Fruit fly (Drosophila melanogaster) whole organism, embryonic: Measurements from ENCODE around the gene Clk.

Experiments
- CG3726 ChIP-seq: fragments of 200-800 bp; sonication (Bioruptor generic); IDR thresholded peaks from 3 replicates; pipeline ENCODE4, ENCODE4 v1.3.6; 2022; ENCODE audit warnings: missing biosample characterization, missing genetic modification characterization
- Lpt ChIP-seq: fragments of >200 bp; optimal IDR thresholded peaks from 2 replicates; lab custom pipeline; 2018; ENCODE audit warnings: missing biosample characterization, missing genetic modification characterization
- NC2β ChIP-seq: fragments of 200-800 bp; sonication (Bioruptor generic); optimal IDR thresholded peaks from 2 replicates; lab custom pipeline; 2016; ENCODE audit warnings: missing biosample characterization, missing genetic modification characterization
- dmrt11E ChIP-seq: fragments of 200-800 bp; sonication (Bioruptor generic); optimal IDR thresholded peaks from 3 replicates; lab custom pipeline; 2018; ENCODE audit warnings: missing biosample characterization, mild to moderate bottlenecking, missing genetic modification characterization, moderate library complexity
- dysf ChIP-seq: fragments of 200-800 bp; sonication (Bioruptor generic); IDR thresholded peaks from 3 replicates; pipeline ENCODE4 v1.3.6; 2022; ENCODE audit warnings: missing biosample characterization, missing genetic modification characterization
- gsb ChIP-seq: fragments of 200-800 bp; sonication (Bioruptor generic); IDR thresholded peaks from 2 replicates; pipeline ENCODE4 v1.3.6; 2022; ENCODE audit warnings: missing biosample characterization, missing genetic modification characterization
- lola ChIP-seq, 3 experiments: fragments of >200 bp in 2 of 3; fragments of 200-800 bp in 1 of 3; sonication (Bioruptor generic) in 1 of 3; optimal IDR thresholded peaks; 2 replicates each; lab custom pipeline; 2017 to 2019; ENCODE audit warnings: missing biosample characterization in 3 of 3, missing genetic modification characterization in 3 of 3, mild to moderate bottlenecking in 1 of 3, moderate library complexity in 1 of 3
- onecut ChIP-seq: fragments of 200-800 bp; sonication (Bioruptor generic); IDR thresholded peaks from 2 replicates; pipeline ENCODE4 v1.3.6; 2022; ENCODE audit warnings: missing biosample characterization, missing genetic modification characterization
- psq ChIP-seq: fragments of 200-800 bp; sonication (Bioruptor generic); optimal IDR thresholded peaks from 2 replicates; lab custom pipeline; 2017; ENCODE audit warnings: missing biosample characterization, missing genetic modification characterization
- ssp ChIP-seq: fragments of 200-800 bp; sonication (Bioruptor generic); IDR thresholded peaks from 2 replicates; pipeline ENCODE4 v1.3.6; 2022; ENCODE audit warnings: missing biosample characterization, missing genetic modification characterization

DNA sequence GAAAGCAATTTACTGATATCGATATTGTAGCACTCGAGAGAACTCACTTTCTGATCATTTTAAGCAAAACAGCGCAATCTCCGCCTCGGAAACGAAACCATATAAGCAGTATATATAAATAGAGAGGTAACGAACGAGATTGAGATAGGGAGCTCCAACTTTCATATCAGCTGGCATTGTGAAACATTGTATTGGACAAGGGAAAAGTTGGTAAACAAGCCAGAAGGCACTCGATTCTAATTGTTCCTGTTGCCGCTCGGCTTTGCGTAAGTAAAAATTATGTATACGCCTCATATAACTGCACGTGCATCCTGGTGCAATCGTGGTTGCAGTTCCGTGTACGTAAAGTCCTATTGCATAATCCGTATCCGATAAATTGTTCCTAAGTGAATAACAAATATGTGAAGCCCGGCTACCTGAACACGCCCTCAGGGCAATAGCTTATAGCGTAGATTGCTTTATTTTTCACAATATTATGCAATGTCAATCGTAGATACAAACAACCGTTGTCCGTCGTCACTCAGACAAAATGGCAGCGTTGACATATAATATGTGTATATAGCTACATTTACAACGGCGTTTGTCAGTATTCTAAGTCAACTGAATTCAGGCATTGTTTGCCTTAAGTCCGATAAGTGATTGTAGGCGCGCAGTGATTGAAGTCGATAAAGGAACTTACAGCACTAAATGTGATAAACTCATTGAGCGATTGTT, 31.3 kb upstream of the Clk start:
- TF ChIP-seq NC2β (GFP tag; lab: Kevin White, UChicago) (no peak), ssp (GFP tag; lab: Robert Waterston, UW) (no peak), dysf (no peak), lola (GFP tag; optimal IDR thresholded peaks at IDR 0.05; lab: Kevin White, UChicago) (no peak), onecut (no peak), gsb (no peak), CG3726 (GFP tag; lab: Robert Waterston, UW) (no peak), dmrt11E (no peak), Lpt (GFP tag; lab: Kevin White, UChicago) (no peak), psq (GFP tag; lab: Kevin White, UChicago) (no peak)
